Fruit fly (Drosophila melanogaster) whole organism, embryonic: ENCODE measurements around the gene CG12992.

ENCODE experiments used
- CG10565 ChIP-seq: fragments of 200-800 bp; sonication (Bioruptor generic); optimal IDR thresholded peaks from 3 replicates; lab custom pipeline; 2016; ENCODE audit warnings: missing biosample characterization, mild to moderate bottlenecking, missing genetic modification characterization
- CG10979 ChIP-seq: fragments of 200-800 bp; sonication (Bioruptor generic); optimal IDR thresholded peaks from 2 replicates; lab custom pipeline; 2018; ENCODE audit warnings: missing biosample characterization, mild to moderate bottlenecking, missing genetic modification characterization, moderate library complexity
- CG11560 ChIP-seq: fragments of 200-800 bp; sonication (Bioruptor generic); IDR thresholded peaks from 3 replicates; pipeline ENCODE4 v1.3.6; 2022; ENCODE audit warnings: missing biosample characterization, missing genetic modification characterization
- CG12769 ChIP-seq: fragments of 200-800 bp; sonication (Bioruptor generic); optimal IDR thresholded peaks from 2 replicates; lab custom pipeline; 2019; ENCODE audit warnings: missing biosample characterization, mild to moderate bottlenecking, missing genetic modification characterization, moderate library complexity
- CG14667 ChIP-seq: fragments of 200-800 bp; sonication (Bioruptor generic); IDR thresholded peaks from 2 replicates; pipeline ENCODE4 v1.3.6; 2022; ENCODE audit warnings: missing biosample characterization, missing genetic modification characterization
- CG15269 ChIP-seq: fragments of 200-800 bp; sonication (Bioruptor generic); optimal IDR thresholded peaks from 2 replicates; lab custom pipeline; 2018; ENCODE audit warnings: missing biosample characterization, mild to moderate bottlenecking, missing genetic modification characterization, moderate library complexity
- CG18619 ChIP-seq: fragments of 200-800 bp; sonication (Bioruptor generic); optimal IDR thresholded peaks from 3 replicates; lab custom pipeline; 2017; ENCODE audit warnings: missing biosample characterization, mild to moderate bottlenecking, missing genetic modification characterization
- CG18764 ChIP-seq: fragments of 200-800 bp; sonication (Bioruptor generic); optimal IDR thresholded peaks from 3 replicates; lab custom pipeline; 2016; ENCODE audit warnings: missing biosample characterization, missing genetic modification characterization
- CG2129 ChIP-seq: fragments of 200-800 bp; sonication (Bioruptor generic); IDR thresholded peaks from 2 replicates; pipeline ENCODE4 v1.3.6; 2022; ENCODE audit warnings: missing biosample characterization, missing genetic modification characterization; ENCODE audit not compliant: partially characterized antibody
- CG31388 ChIP-seq: fragments of 200-800 bp; sonication (Bioruptor generic); optimal IDR thresholded peaks from 2 replicates; lab custom pipeline; 2016; ENCODE audit warnings: missing biosample characterization, missing genetic modification characterization
- CG34422 ChIP-seq: fragments of 200-800 bp; sonication (Bioruptor generic); IDR thresholded peaks from 3 replicates; pipeline ENCODE4 v1.3.6; 2022; ENCODE audit warnings: missing biosample characterization, missing genetic modification characterization
- CG4617 ChIP-seq: fragments of 200-800 bp; sonication (Bioruptor generic); optimal IDR thresholded peaks from 3 replicates; lab custom pipeline; 2016; ENCODE audit warnings: missing biosample characterization, missing genetic modification characterization, borderline replicate concordance
- CG6683 ChIP-seq: fragments of 200-800 bp; sonication (Bioruptor generic); optimal IDR thresholded peaks from 2 replicates; lab custom pipeline; 2017; ENCODE audit warnings: missing biosample characterization, mild to moderate bottlenecking, missing genetic modification characterization, missing genetic modification reagents
- CG6689 ChIP-seq: fragments of 200-800 bp; sonication (Bioruptor generic); IDR thresholded peaks from 2 replicates; pipeline ENCODE4 v1.3.6; 2022; ENCODE audit warnings: missing biosample characterization, missing genetic modification characterization
- CG7271 ChIP-seq: fragments of 200-800 bp; sonication (Bioruptor generic); optimal IDR thresholded peaks from 2 replicates; lab custom pipeline; 2018; ENCODE audit warnings: missing biosample characterization, mild to moderate bottlenecking, missing genetic modification characterization, moderate library complexity
- CG7357 ChIP-seq: fragments of 200-800 bp; sonication (Bioruptor generic); IDR thresholded peaks from 3 replicates; pipeline ENCODE4 v1.3.6; 2022; ENCODE audit warnings: missing biosample characterization, missing genetic modification characterization
- CG7556 ChIP-seq: fragments of 200-800 bp; sonication (Bioruptor generic); optimal IDR thresholded peaks from 2 replicates; lab custom pipeline; 2017; ENCODE audit warnings: missing biosample characterization, mild to moderate bottlenecking, missing genetic modification characterization
- CG7745 ChIP-seq: fragments of 200-800 bp; sonication (Bioruptor generic); optimal IDR thresholded peaks from 2 replicates; lab custom pipeline; 2018; ENCODE audit warnings: missing biosample characterization, mild to moderate bottlenecking, missing genetic modification characterization, moderate library complexity
- CG9609 ChIP-seq: fragments of 200-800 bp; sonication (Bioruptor generic); optimal IDR thresholded peaks from 3 replicates; lab custom pipeline; 2016; ENCODE audit warnings: missing biosample characterization, missing genetic modification characterization
- CG9817 ChIP-seq: fragments of 200-800 bp; sonication (Bioruptor generic); optimal IDR thresholded peaks from 2 replicates; lab custom pipeline; 2018; ENCODE audit warnings: missing biosample characterization, mild to moderate bottlenecking, missing genetic modification characterization, moderate library complexity
- CTCF ChIP-seq: fragments of 200-800 bp; sonication (Bioruptor generic); optimal IDR thresholded peaks from 2 replicates; lab custom pipeline; 2017; ENCODE audit warnings: missing biosample characterization, mild to moderate bottlenecking, missing genetic modification characterization, moderate library complexity
- Doc2 ChIP-seq: fragments of 200-800 bp; sonication (Bioruptor generic); IDR thresholded peaks from 2 replicates; pipeline ENCODE4 v1.3.6; 2022; ENCODE audit warnings: missing biosample characterization, missing genetic modification characterization
- Gsc ChIP-seq: fragments of 200-800 bp; sonication (Bioruptor generic); IDR thresholded peaks from 2 replicates; pipeline ENCODE4 v1.3.6; 2022; ENCODE audit warnings: missing biosample characterization, missing genetic modification characterization
- HmgD ChIP-seq: fragments of 200-800 bp; sonication (Bioruptor generic); optimal IDR thresholded peaks from 3 replicates; lab custom pipeline; 2016; ENCODE audit warnings: missing biosample characterization, missing genetic modification characterization
- Jarid2 ChIP-seq: fragments of 200-800 bp; sonication (Bioruptor generic); optimal IDR thresholded peaks from 3 replicates; lab custom pipeline; 2017; ENCODE audit warnings: mild to moderate bottlenecking, missing biosample characterization, missing genetic modification reagents, missing genetic modification characterization
- NK7.1 ChIP-seq: fragments of 200-800 bp; sonication (Bioruptor generic); optimal IDR thresholded peaks from 3 replicates; lab custom pipeline; 2016; ENCODE audit warnings: missing biosample characterization, missing genetic modification characterization
- Stat92E ChIP-seq, 3 experiments: fragments of >200 bp in 2 of 3; fragments of 200-800 bp in 1 of 3; sonication (Bioruptor generic) in 1 of 3; optimal IDR thresholded peaks; 2 replicates each; lab custom pipeline; 2017 to 2019; ENCODE audit warnings: missing biosample characterization in 3 of 3, missing genetic modification characterization in 3 of 3, mild to moderate bottlenecking in 1 of 3, moderate library complexity in 1 of 3
- Taf1 ChIP-seq: fragments of 200-800 bp; sonication (Bioruptor generic); IDR thresholded peaks from 2 replicates; pipeline ENCODE4 v1.3.6; 2022; ENCODE audit warnings: missing biosample characterization, missing genetic modification characterization
- abd-A ChIP-seq: fragments of 200-800 bp; sonication (Bioruptor generic); optimal IDR thresholded peaks from 3 replicates; lab custom pipeline; 2019; ENCODE audit warnings: missing biosample characterization, mild to moderate bottlenecking, missing genetic modification characterization, moderate library complexity
- amos ChIP-seq: fragments of 200-800 bp; sonication (Bioruptor generic); IDR thresholded peaks from 2 replicates; pipeline ENCODE4 v1.3.6; 2022; ENCODE audit warnings: missing biosample characterization, missing genetic modification characterization; ENCODE audit not compliant: partially characterized antibody
- ato ChIP-seq: fragments of 200-800 bp; sonication (Bioruptor generic); IDR thresholded peaks from 2 replicates; pipeline ENCODE4 v1.3.6; 2022; ENCODE audit warnings: missing biosample characterization, missing genetic modification characterization; ENCODE audit not compliant: partially characterized antibody
- bcd ChIP-seq: fragments of 200-800 bp; sonication (Bioruptor generic); optimal IDR thresholded peaks from 2 replicates; lab custom pipeline; 2017; ENCODE audit warnings: missing biosample characterization, mild to moderate bottlenecking, missing genetic modification characterization
- bsh ChIP-seq, 2 experiments: fragments of 200-800 bp; sonication (Bioruptor generic); optimal IDR thresholded peaks; 2 replicates each; lab custom pipeline; 2017 to 2018; ENCODE audit warnings: mild to moderate bottlenecking in 2 of 2, missing biosample characterization in 2 of 2, missing genetic modification characterization in 2 of 2, moderate library complexity in 1 of 2
- cad ChIP-seq: fragments of >200 bp; optimal IDR thresholded peaks from 2 replicates; lab custom pipeline; 2017; ENCODE audit warnings: missing biosample characterization, missing genetic modification characterization
- cg ChIP-seq: fragments of 200-800 bp; sonication (Bioruptor generic); optimal IDR thresholded peaks from 3 replicates; lab custom pipeline; 2019; ENCODE audit warnings: missing biosample characterization, mild to moderate bottlenecking, missing genetic modification characterization, moderate library complexity
- fd102C ChIP-seq: fragments of 200-800 bp; sonication (Bioruptor generic); optimal IDR thresholded peaks from 2 replicates; lab custom pipeline; 2018; ENCODE audit warnings: missing biosample characterization, mild to moderate bottlenecking, missing genetic modification characterization, moderate library complexity
- fd3F ChIP-seq: fragments of 200-800 bp; sonication (Bioruptor generic); optimal IDR thresholded peaks from 2 replicates; lab custom pipeline; 2018; ENCODE audit warnings: missing biosample characterization, mild to moderate bottlenecking, missing genetic modification characterization, moderate library complexity
- fru ChIP-seq: fragments of >200 bp; optimal IDR thresholded peaks from 2 replicates; lab custom pipeline; 2017
- gcm ChIP-seq: fragments of 200-800 bp; sonication (Bioruptor generic); optimal IDR thresholded peaks from 2 replicates; lab custom pipeline; 2019; ENCODE audit warnings: missing biosample characterization, mild to moderate bottlenecking, missing genetic modification characterization, moderate library complexity
- gem ChIP-seq: fragments of 200-800 bp; sonication (Bioruptor generic); optimal IDR thresholded peaks from 2 replicates; lab custom pipeline; 2019; ENCODE audit warnings: missing biosample characterization, mild to moderate bottlenecking, missing genetic modification characterization, moderate library complexity
- gfzf ChIP-seq: fragments of 200-800 bp; sonication (Bioruptor generic); optimal IDR thresholded peaks from 2 replicates; lab custom pipeline; 2016; ENCODE audit warnings: missing biosample characterization, mild to moderate bottlenecking, missing genetic modification characterization, moderate library complexity
- hb ChIP-seq: fragments of 200-800 bp; sonication (Bioruptor generic); IDR thresholded peaks from 3 replicates; pipeline ENCODE4 v1.3.6; 2022; ENCODE audit warnings: missing biosample characterization, missing genetic modification characterization; ENCODE audit not compliant: partially characterized antibody
- nerfin-2 ChIP-seq: fragments of 200-800 bp; sonication (Bioruptor generic); IDR thresholded peaks from 2 replicates; pipeline ENCODE4 v1.3.6; 2022; ENCODE audit warnings: missing biosample characterization, missing genetic modification characterization; ENCODE audit not compliant: partially characterized antibody
- run ChIP-seq: fragments of 200-800 bp; sonication (Bioruptor generic); optimal IDR thresholded peaks from 3 replicates; lab custom pipeline; 2018; ENCODE audit warnings: missing biosample characterization, mild to moderate bottlenecking, missing genetic modification characterization
- seq ChIP-seq: fragments of 200-800 bp; sonication (Bioruptor generic); IDR thresholded peaks from 2 replicates; pipeline ENCODE4 v1.3.6; 2022; ENCODE audit warnings: missing biosample characterization, missing genetic modification characterization
- shn ChIP-seq: fragments of 200-800 bp; sonication (Bioruptor generic); optimal IDR thresholded peaks from 3 replicates; lab custom pipeline; 2016; ENCODE audit warnings: missing biosample characterization, missing genetic modification characterization
- trh ChIP-seq: fragments of 200-800 bp; sonication (Bioruptor generic); optimal IDR thresholded peaks from 2 replicates; lab custom pipeline; 2016; ENCODE audit warnings: missing biosample characterization, missing genetic modification characterization
- unc-4 ChIP-seq: fragments of 200-800 bp; sonication (Bioruptor generic); IDR thresholded peaks from 2 replicates; pipeline ENCODE4 v1.3.6; 2022; ENCODE audit warnings: missing biosample characterization, missing genetic modification characterization; ENCODE audit not compliant: partially characterized antibody
- unpg ChIP-seq: fragments of 200-800 bp; sonication (Bioruptor generic); optimal IDR thresholded peaks from 3 replicates; lab custom pipeline; 2018; ENCODE audit warnings: missing biosample characterization, mild to moderate bottlenecking, missing genetic modification characterization, moderate library complexity
- zfh2 ChIP-seq: fragments of 200-800 bp; sonication (Bioruptor generic); optimal IDR thresholded peaks from 2 replicates; lab custom pipeline; 2016; ENCODE audit warnings: missing biosample characterization, missing genetic modification characterization

Gene CG12992

DNA sequence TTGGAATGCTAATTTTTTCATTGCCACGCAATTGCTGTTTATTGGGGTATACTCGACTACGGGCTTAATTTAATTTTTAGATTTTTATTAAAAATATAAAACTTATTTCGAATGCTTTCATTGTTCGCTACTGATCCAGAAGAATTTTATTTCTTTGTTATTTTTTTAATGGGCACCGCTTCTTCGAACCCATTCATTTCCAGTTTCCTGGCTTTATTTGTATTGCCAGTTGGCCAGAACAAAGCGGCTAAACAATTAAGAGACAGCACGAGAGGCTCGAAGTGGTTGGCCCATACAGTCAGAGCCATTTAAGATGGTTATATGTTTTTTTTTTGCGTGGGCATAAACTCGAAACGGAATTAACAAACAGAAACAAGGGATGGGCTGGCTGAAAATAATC, 7.2 kb downstream of the CG12992 start (continued):
- TF ChIP-seq CG2129 (GFP tag; lab: Robert Waterston, UW) (no peak), gcm (GFP tag; lab: Kevin White, UChicago) (no peak), gfzf (no peak), Jarid2 (GFP tag; lab: Kevin White, UChicago) (no peak), trh (GFP tag; lab: Kevin White, UChicago) (peak; percentile 67), bsh (GFP tag; optimal IDR thresholded peaks at IDR 0.05; lab: Kevin White, UChicago) (peak in 1 of 2 experiments; percentile 67), CTCF (no peak), fd3F (GFP tag; lab: Kevin White, UChicago) (peak; percentile 80), seq (GFP tag; lab: Robert Waterston, UW) (peak; percentile 68), CG18764 (GFP tag; lab: Kevin White, UChicago) (peak; percentile 62), CG14667 (GFP tag; lab: Robert Waterston, UW) (peak; percentile 55), bcd (peak; percentile 77), Doc2 (GFP tag; lab: Robert Waterston, UW) (no peak; the same call in 1 of the 2 replicates), CG7556 (peak; percentile 69), abd-A (tag; lab: Kevin White, UChicago) (no peak), CG10979 (tag; lab: Kevin White, UChicago) (peak; percentile 65), CG9817 (peak; percentile 76), Stat92E (GFP tag; optimal IDR thresholded peaks at IDR 0.05; lab: Kevin White, UChicago) (no peak), unc-4 (GFP tag; lab: Robert Waterston, UW) (no peak), CG34422 (peak; percentile 83), CG9609 (GFP tag; lab: Kevin White, UChicago) (peak; percentile 11), CG15269 (peak; percentile 80), NK7.1 (no peak), cad (GFP tag; lab: Kevin White, UChicago) (no peak), amos (GFP tag; lab: Robert Waterston, UW) (no peak), CG7271 (tag; lab: Kevin White, UChicago) (no peak), Taf1 (GFP tag; lab: Robert Waterston, UW) (peak; percentile 75), CG18619 (peak; percentile 73), CG11560 (tag; lab: Robert Waterston, UW) (peak; percentile 62; the same call in 2 of the 3 replicates), CG6683 (peak; percentile 62), CG6689 (GFP tag; lab: Robert Waterston, UW) (peak; percentile 81), run (tag; lab: Kevin White, UChicago) (peak; percentile 19), HmgD (GFP tag; lab: Kevin White, UChicago) (no peak), zfh2 (GFP tag; lab: Kevin White, UChicago) (peak; percentile 76), Gsc (GFP tag; lab: Robert Waterston, UW) (peak; percentile 47; the same call in 1 of the 2 replicates), CG10565 (GFP tag; lab: Kevin White, UChicago) (no peak), CG31388 (GFP tag; lab: Kevin White, UChicago) (no peak), CG12769 (tag; lab: Kevin White, UChicago) (peak; percentile 32), cg (GFP tag; lab: Kevin White, UChicago) (no peak), nerfin-2 (GFP tag; lab: Robert Waterston, UW) (no peak), unpg (GFP tag; lab: Kevin White, UChicago) (peak; percentile 71), fd102C (GFP tag; lab: Kevin White, UChicago) (no peak), ato (GFP tag; lab: Robert Waterston, UW) (no peak), shn (GFP tag; lab: Kevin White, UChicago) (peak; percentile 16), CG7745 (tag; lab: Kevin White, UChicago) (no peak), hb (no peak), fru (no peak), CG7357 (GFP tag; lab: Robert Waterston, UW) (peak; percentile 57; the same call in 2 of the 3 replicates), gem (tag; lab: Kevin White, UChicago) (peak; percentile 86), CG4617 (GFP tag; lab: Kevin White, UChicago) (peak; percentile 10)
